Fruit fly (Drosophila melanogaster) S2 (cell line): ENCODE data around the gene dmrt99B.

Experiments
- CG8478 ChIP-seq: fragments of >200 bp; optimal IDR thresholded peaks from 2 replicates; lab custom pipeline; 2018
- CTCF ChIP-seq, 2 experiments: fragments of >200 bp; optimal IDR thresholded peaks; 2 replicates each; lab custom pipeline; 2018

dm6 chr3R:29736678-29737093, 44.3 kb downstream of the dmrt99B start, which contains the start of the genes CG7601 and CIA30:
- no peak for TF ChIP-seq CG8478 (lab: Kevin White, UChicago)
- TF ChIP-seq CTCF (optimal IDR thresholded peaks at IDR 0.05; lab: Kevin White, UChicago) = no peak
